Fruit fly (Drosophila melanogaster) whole organism, embryonic: ENCODE data around the gene CG31176.

Experiments
- Aef1 ChIP-seq: fragments of 200-800 bp; sonication (Bioruptor generic); IDR thresholded peaks from 3 replicates; pipeline ENCODE4 v1.3.6; 2022; ENCODE audit warnings: missing biosample characterization, missing genetic modification characterization
- Bdp1 ChIP-seq: fragments of 200-800 bp; sonication (Bioruptor generic); optimal IDR thresholded peaks from 3 replicates; lab custom pipeline; 2016; ENCODE audit warnings: missing biosample characterization, missing genetic modification characterization
- CG11696 ChIP-seq: fragments of 200-800 bp; sonication (Bioruptor generic); IDR thresholded peaks from 2 replicates; pipeline ENCODE4 v1.3.6; 2022; ENCODE audit warnings: missing biosample characterization, missing genetic modification characterization
- CG12236 ChIP-seq: fragments of 200-800 bp; sonication (Bioruptor generic); optimal IDR thresholded peaks from 2 replicates; lab custom pipeline; 2016; ENCODE audit warnings: missing biosample characterization, missing genetic modification characterization
- CG12659 ChIP-seq: fragments of 200-800 bp; sonication (Bioruptor generic); optimal IDR thresholded peaks from 3 replicates; lab custom pipeline; 2017; ENCODE audit warnings: mild to moderate bottlenecking, missing biosample characterization, missing genetic modification reagents, missing genetic modification characterization
- CG14050 ChIP-seq: fragments of 200-800 bp; sonication (Bioruptor generic); IDR thresholded peaks from 3 replicates; pipeline ENCODE4 v1.3.6; 2022; ENCODE audit warnings: missing biosample characterization, missing genetic modification characterization
- CG14965 ChIP-seq: fragments of 200-800 bp; sonication (Bioruptor generic); optimal IDR thresholded peaks from 2 replicates; lab custom pipeline; 2016; ENCODE audit warnings: missing biosample characterization, missing genetic modification characterization, borderline replicate concordance
- CG15011 ChIP-seq: fragments of 200-800 bp; sonication (Bioruptor generic); optimal IDR thresholded peaks from 3 replicates; lab custom pipeline; 2018; ENCODE audit warnings: missing biosample characterization, mild to moderate bottlenecking, missing genetic modification characterization
- CG15269 ChIP-seq: fragments of 200-800 bp; sonication (Bioruptor generic); optimal IDR thresholded peaks from 2 replicates; lab custom pipeline; 2018; ENCODE audit warnings: missing biosample characterization, mild to moderate bottlenecking, missing genetic modification characterization, moderate library complexity
- CG15479 ChIP-seq: fragments of 200-800 bp; sonication (Bioruptor generic); optimal IDR thresholded peaks from 3 replicates; lab custom pipeline; 2019; ENCODE audit warnings: missing biosample characterization, mild to moderate bottlenecking, missing genetic modification characterization, moderate library complexity
- CG18011 ChIP-seq: fragments of 200-800 bp; sonication (Bioruptor generic); optimal IDR thresholded peaks from 2 replicates; lab custom pipeline; 2017; ENCODE audit warnings: missing biosample characterization, missing genetic modification characterization, mild to moderate bottlenecking, moderate library complexity, missing genotype
- CG2199 ChIP-seq: fragments of 200-800 bp; sonication (Bioruptor generic); IDR thresholded peaks from 3 replicates; pipeline ENCODE4 v1.3.6; 2022; ENCODE audit warnings: missing biosample characterization, missing genetic modification characterization
- CG2875 ChIP-seq: fragments of 200-800 bp; sonication (Bioruptor generic); optimal IDR thresholded peaks from 2 replicates; lab custom pipeline; 2017; ENCODE audit warnings: missing biosample characterization, mild to moderate bottlenecking, missing genetic modification characterization, missing genetic modification reagents
- CG3281 ChIP-seq: fragments of 200-800 bp; sonication (Bioruptor generic); optimal IDR thresholded peaks from 3 replicates; lab custom pipeline; 2017; ENCODE audit warnings: missing biosample characterization, mild to moderate bottlenecking, missing genetic modification characterization
- CG4707 ChIP-seq: fragments of 200-800 bp; sonication (Bioruptor generic); optimal IDR thresholded peaks from 2 replicates; lab custom pipeline; 2018; ENCODE audit warnings: missing biosample characterization, mild to moderate bottlenecking, missing genetic modification characterization, moderate library complexity
- CG8388 ChIP-seq: fragments of 200-800 bp; sonication (Bioruptor generic); optimal IDR thresholded peaks from 2 replicates; lab custom pipeline; 2019; ENCODE audit warnings: missing biosample characterization, mild to moderate bottlenecking, missing genetic modification characterization, moderate library complexity
- Dek ChIP-seq: fragments of 200-800 bp; sonication (Bioruptor generic); optimal IDR thresholded peaks from 3 replicates; lab custom pipeline; 2019; ENCODE audit warnings: missing biosample characterization, mild to moderate bottlenecking, missing genetic modification characterization, moderate library complexity
- Drgx ChIP-seq: fragments of 200-800 bp; sonication (Bioruptor generic); IDR thresholded peaks from 2 replicates; pipeline ENCODE4 v1.3.6; 2022; ENCODE audit warnings: missing biosample characterization, missing genetic modification characterization
- Eip74EF ChIP-seq, 2 experiments: fragments of 200-800 bp in 1 of 2; fragments of >200 bp in 1 of 2; sonication (Bioruptor generic) in 1 of 2; optimal IDR thresholded peaks; 2 replicates each; lab custom pipeline; 2017 to 2019; ENCODE audit warnings: missing biosample characterization in 2 of 2, missing genetic modification characterization in 2 of 2, mild to moderate bottlenecking in 1 of 2, moderate library complexity in 1 of 2
- NK7.1 ChIP-seq: fragments of 200-800 bp; sonication (Bioruptor generic); optimal IDR thresholded peaks from 3 replicates; lab custom pipeline; 2016; ENCODE audit warnings: missing biosample characterization, missing genetic modification characterization
- Optix ChIP-seq: fragments of 200-800 bp; sonication (Bioruptor generic); IDR thresholded peaks from 3 replicates; pipeline ENCODE4 v1.3.6; 2022; ENCODE audit warnings: missing biosample characterization, missing genetic modification characterization
- al ChIP-seq: fragments of 200-800 bp; sonication (Bioruptor generic); IDR thresholded peaks from 2 replicates; pipeline ENCODE4 v1.3.6; 2022; ENCODE audit warnings: missing biosample characterization, missing genetic modification characterization
- ase ChIP-seq: fragments of 200-800 bp; sonication (Bioruptor generic); IDR thresholded peaks from 3 replicates; pipeline ENCODE4 v1.3.6; 2022; ENCODE audit warnings: missing biosample characterization, missing genetic modification characterization
- az2 ChIP-seq: fragments of 200-800 bp; sonication (Bioruptor generic); optimal IDR thresholded peaks from 3 replicates; lab custom pipeline; 2016; ENCODE audit warnings: missing biosample characterization, missing genetic modification characterization
- bowl ChIP-seq: fragments of 200-800 bp; sonication (Bioruptor generic); IDR thresholded peaks from 2 replicates; pipeline ENCODE4 v1.3.6; 2022; ENCODE audit warnings: missing biosample characterization, missing genetic modification characterization
- chm ChIP-seq: fragments of 200-800 bp; sonication (Bioruptor generic); IDR thresholded peaks from 2 replicates; pipeline ENCODE4 v1.3.6; 2022; ENCODE audit warnings: missing biosample characterization, missing genetic modification characterization
- chn ChIP-seq: fragments of 200-800 bp; sonication (Bioruptor generic); optimal IDR thresholded peaks from 2 replicates; lab custom pipeline; 2016; ENCODE audit warnings: missing biosample characterization, missing genetic modification characterization
- croc ChIP-seq: fragments of 200-800 bp; sonication (Bioruptor generic); conservative IDR thresholded peaks from 3 replicates; pipeline ENCODE4 v1.3.6; 2022; ENCODE audit warnings: missing biosample characterization, missing genetic modification characterization
- dm ChIP-seq: fragments of 200-800 bp; sonication (Bioruptor generic); optimal IDR thresholded peaks from 3 replicates; lab custom pipeline; 2016; ENCODE audit warnings: missing biosample characterization, missing genetic modification characterization
- gcm2 ChIP-seq: fragments of 200-800 bp; sonication (Bioruptor generic); optimal IDR thresholded peaks from 2 replicates; lab custom pipeline; 2016; ENCODE audit warnings: missing biosample characterization, missing genetic modification characterization
- gem ChIP-seq: fragments of 200-800 bp; sonication (Bioruptor generic); optimal IDR thresholded peaks from 2 replicates; lab custom pipeline; 2019; ENCODE audit warnings: missing biosample characterization, mild to moderate bottlenecking, missing genetic modification characterization, moderate library complexity
- grn ChIP-seq: fragments of 200-800 bp; sonication (Bioruptor generic); optimal IDR thresholded peaks from 3 replicates; lab custom pipeline; 2017; ENCODE audit warnings: missing biosample characterization, missing genetic modification characterization
- gro ChIP-seq: fragments of 200-800 bp; sonication (Bioruptor generic); optimal IDR thresholded peaks from 2 replicates; lab custom pipeline; 2016; ENCODE audit warnings: missing biosample characterization, missing genetic modification characterization
- hbn ChIP-seq: fragments of 200-800 bp; sonication (Bioruptor generic); IDR thresholded peaks from 2 replicates; pipeline ENCODE4 v1.3.6; 2022; ENCODE audit warnings: missing biosample characterization, missing genetic modification characterization; ENCODE audit not compliant: partially characterized antibody
- insv ChIP-seq, 2 experiments: fragments of 200-800 bp; sonication (Bioruptor generic); optimal IDR thresholded peaks; 3 replicates each; lab custom pipeline; 2016 to 2018; ENCODE audit warnings: missing biosample characterization in 2 of 2, missing genetic modification characterization in 2 of 2
- inv ChIP-seq: fragments of 200-800 bp; sonication (Bioruptor generic); IDR thresholded peaks from 2 replicates; pipeline ENCODE4 v1.3.6; 2022; ENCODE audit warnings: missing biosample characterization, missing genetic modification characterization; ENCODE audit not compliant: partially characterized antibody
- kah ChIP-seq: fragments of 200-800 bp; sonication (Bioruptor generic); optimal IDR thresholded peaks from 2 replicates; lab custom pipeline; 2018; ENCODE audit warnings: missing biosample characterization, mild to moderate bottlenecking, missing genetic modification characterization
- kay ChIP-seq: fragments of 200-800 bp; sonication (Bioruptor generic); optimal IDR thresholded peaks from 2 replicates; lab custom pipeline; 2016; ENCODE audit warnings: missing biosample characterization, missing genetic modification characterization
- klu ChIP-seq: fragments of 200-800 bp; sonication (Bioruptor generic); IDR thresholded peaks from 2 replicates; pipeline ENCODE4 v1.3.6; 2022; ENCODE audit warnings: missing biosample characterization, missing genetic modification characterization
- lab ChIP-seq: fragments of 200-800 bp; sonication (Bioruptor generic); optimal IDR thresholded peaks from 3 replicates; lab custom pipeline; 2017; ENCODE audit warnings: missing biosample characterization, missing genetic modification characterization, mild to moderate bottlenecking, moderate library complexity, missing genetic modification reagents
- lola ChIP-seq, 3 experiments: fragments of >200 bp in 2 of 3; fragments of 200-800 bp in 1 of 3; sonication (Bioruptor generic) in 1 of 3; optimal IDR thresholded peaks; 2 replicates each; lab custom pipeline; 2017 to 2019; ENCODE audit warnings: missing biosample characterization in 3 of 3, missing genetic modification characterization in 3 of 3, mild to moderate bottlenecking in 1 of 3, moderate library complexity in 1 of 3
- mirr ChIP-seq: fragments of 200-800 bp; sonication (Bioruptor generic); optimal IDR thresholded peaks from 3 replicates; lab custom pipeline; 2018; ENCODE audit warnings: missing biosample characterization, mild to moderate bottlenecking, missing genetic modification characterization
- psq ChIP-seq: fragments of 200-800 bp; sonication (Bioruptor generic); optimal IDR thresholded peaks from 2 replicates; lab custom pipeline; 2017; ENCODE audit warnings: missing biosample characterization, missing genetic modification characterization
- ranshi ChIP-seq: fragments of 200-800 bp; sonication (Bioruptor generic); IDR thresholded peaks from 2 replicates; pipeline ENCODE4 v1.3.6; 2022; ENCODE audit warnings: missing biosample characterization, missing genetic modification characterization
- run ChIP-seq: fragments of 200-800 bp; sonication (Bioruptor generic); optimal IDR thresholded peaks from 3 replicates; lab custom pipeline; 2018; ENCODE audit warnings: missing biosample characterization, mild to moderate bottlenecking, missing genetic modification characterization
- tx ChIP-seq: fragments of 200-800 bp; sonication (Bioruptor generic); optimal IDR thresholded peaks from 2 replicates; lab custom pipeline; 2016; ENCODE audit warnings: missing biosample characterization, missing genetic modification characterization
- zen ChIP-seq: fragments of 200-800 bp; sonication (Bioruptor generic); optimal IDR thresholded peaks from 3 replicates; lab custom pipeline; 2018; ENCODE audit warnings: missing biosample characterization, mild to moderate bottlenecking, missing genetic modification characterization, moderate library complexity

CG31176 gene

dm6 chr3R:21656492-21657484 is 62.7 kb downstream of the CG31176 start (continued):
- TF ChIP-seq psq (peak; percentile 27), CG15479 (GFP tag; lab: Kevin White, UChicago) (no peak), Bdp1 (GFP tag; lab: Kevin White, UChicago) (no peak), kah (GFP tag; lab: Kevin White, UChicago) (peak; percentile 6), tx (GFP tag; lab: Kevin White, UChicago) (no peak), gem (tag; lab: Kevin White, UChicago) (peak; percentile 87), lola (GFP tag; optimal IDR thresholded peaks at IDR 0.05; lab: Kevin White, UChicago) (peak in 1 of 3 experiments; percentile 15), chn (GFP tag; lab: Kevin White, UChicago) (no peak), inv (no peak), insv (GFP tag; optimal IDR thresholded peaks at IDR 0.05; lab: Kevin White, UChicago) (no peak), croc (GFP tag; lab: Robert Waterston, UW) (peak; percentile 26; the same call in 2 of the 3 replicates), klu (GFP tag; lab: Robert Waterston, UW) (no peak), kay (GFP tag; lab: Kevin White, UChicago) (no peak), CG15269 (tag; lab: Kevin White, UChicago) (peak; percentile 44), chm (peak; percentile 23; the same call in 1 of the 2 replicates), CG2875 (peak; percentile 59), CG4707 (GFP tag; lab: Kevin White, UChicago) (no peak), ranshi (peak; percentile 29; the same call in 1 of the 2 replicates), CG14050 (peak; percentile 54; the same call in 2 of the 3 replicates), az2 (GFP tag; lab: Kevin White, UChicago) (peak; percentile 61), Aef1 (peak; percentile 9; the same call in 2 of the 3 replicates), CG18011 (GFP tag; lab: Kevin White, UChicago) (no peak), hbn (GFP tag; lab: Robert Waterston, UW) (no peak), CG14965 (no peak), Dek (tag; lab: Kevin White, UChicago) (peak; percentile 28), ase (GFP tag; lab: Robert Waterston, UW) (no peak), CG8388 (GFP tag; lab: Kevin White, UChicago) (peak; percentile 63), mirr (GFP tag; lab: Kevin White, UChicago) (no peak), gro (GFP tag; lab: Kevin White, UChicago) (no peak), CG2199 (GFP tag; lab: Robert Waterston, UW) (peak; percentile 79), CG12236 (GFP tag; lab: Kevin White, UChicago) (no peak), CG15011 (GFP tag; lab: Kevin White, UChicago) (peak; percentile 8), CG12659 (GFP tag; lab: Kevin White, UChicago) (peak; percentile 65), dm (GFP tag; lab: Kevin White, UChicago) (no peak), bowl (GFP tag; lab: Robert Waterston, UW) (no peak), Eip74EF (GFP tag; optimal IDR thresholded peaks at IDR 0.05; lab: Kevin White, UChicago) (peak in 1 of 2 experiments; percentile 30), lab (GFP tag; lab: Kevin White, UChicago) (peak; percentile 64), al (GFP tag; lab: Robert Waterston, UW) (no peak; the same call in 1 of the 2 replicates), Drgx (GFP tag; lab: Robert Waterston, UW) (peak; percentile 23; the same call in 1 of the 2 replicates), run (tag; lab: Kevin White, UChicago) (peak; percentile 60), gcm2 (no peak), Optix (GFP tag; lab: Robert Waterston, UW) (no peak), zen (no peak), grn (GFP tag; lab: Kevin White, UChicago) (no peak), NK7.1 (GFP tag; lab: Kevin White, UChicago) (no peak), CG3281 (peak; percentile 45), CG11696 (GFP tag; lab: Robert Waterston, UW) (peak; percentile 94)
